Fruit fly (Drosophila melanogaster) whole organism, embryonic: Measurements from ENCODE around the gene Stat92E.
A peak's percentile ranks its signal among the peaks of the same experiment; 100 is the strongest.

ENCODE experiments used
- Adf1 ChIP-seq: fragments of 200-800 bp; sonication (Bioruptor generic); IDR thresholded peaks from 2 replicates; pipeline ENCODE4 v1.3.6; 2022; ENCODE audit warnings: missing biosample characterization, missing genetic modification characterization
- Atf6 ChIP-seq: fragments of 200-800 bp; sonication (Bioruptor generic); IDR thresholded peaks from 2 replicates; pipeline ENCODE4 v1.3.6; 2022; ENCODE audit warnings: missing biosample characterization, missing genetic modification characterization
- CG14050 ChIP-seq: fragments of 200-800 bp; sonication (Bioruptor generic); IDR thresholded peaks from 3 replicates; pipeline ENCODE4 v1.3.6; 2022; ENCODE audit warnings: missing biosample characterization, missing genetic modification characterization
- CG1603 ChIP-seq: fragments of 200-800 bp; sonication (Bioruptor generic); optimal IDR thresholded peaks from 2 replicates; lab custom pipeline; 2019; ENCODE audit warnings: missing biosample characterization, mild to moderate bottlenecking, missing genetic modification characterization, moderate library complexity
- CG1647 ChIP-seq: fragments of 200-800 bp; sonication (Bioruptor generic); optimal IDR thresholded peaks from 3 replicates; lab custom pipeline; 2016; ENCODE audit warnings: missing biosample characterization, missing genetic modification characterization
- CG16779 ChIP-seq: fragments of 200-800 bp; sonication (Bioruptor generic); IDR thresholded peaks from 2 replicates; pipeline ENCODE4 v1.3.6; 2022; ENCODE audit warnings: missing biosample characterization, missing genetic modification characterization
- CG2116 ChIP-seq: fragments of 200-800 bp; sonication (Bioruptor generic); optimal IDR thresholded peaks from 3 replicates; lab custom pipeline; 2018; ENCODE audit warnings: missing biosample characterization, mild to moderate bottlenecking, missing genetic modification characterization
- CG2120 ChIP-seq: fragments of 200-800 bp; sonication (Bioruptor generic); optimal IDR thresholded peaks from 3 replicates; lab custom pipeline; 2016; ENCODE audit warnings: missing biosample characterization, missing genetic modification characterization
- CG2678 ChIP-seq: fragments of 200-800 bp; sonication (Bioruptor generic); optimal IDR thresholded peaks from 3 replicates; lab custom pipeline; 2019; ENCODE audit warnings: missing biosample characterization, mild to moderate bottlenecking, missing genetic modification characterization, moderate library complexity
- CG3281 ChIP-seq: fragments of 200-800 bp; sonication (Bioruptor generic); optimal IDR thresholded peaks from 3 replicates; lab custom pipeline; 2017; ENCODE audit warnings: missing biosample characterization, mild to moderate bottlenecking, missing genetic modification characterization
- CG3726 ChIP-seq: fragments of 200-800 bp; sonication (Bioruptor generic); IDR thresholded peaks from 3 replicates; pipeline ENCODE4, ENCODE4 v1.3.6; 2022; ENCODE audit warnings: missing biosample characterization, missing genetic modification characterization
- CG42726 ChIP-seq: fragments of 200-800 bp; sonication (Bioruptor generic); IDR thresholded peaks from 2 replicates; pipeline ENCODE4 v1.3.6; 2022; ENCODE audit warnings: missing biosample characterization, missing genetic modification characterization; ENCODE audit not compliant: partially characterized antibody
- CG4617 ChIP-seq: fragments of 200-800 bp; sonication (Bioruptor generic); optimal IDR thresholded peaks from 3 replicates; lab custom pipeline; 2016; ENCODE audit warnings: missing biosample characterization, missing genetic modification characterization, borderline replicate concordance
- CG5953 ChIP-seq: fragments of 200-800 bp; sonication (Bioruptor generic); IDR thresholded peaks from 2 replicates; pipeline ENCODE4 v1.3.6; 2022; ENCODE audit warnings: missing biosample characterization, missing genetic modification characterization
- CG6175 ChIP-seq: fragments of 200-800 bp; sonication (Bioruptor generic); IDR thresholded peaks from 3 replicates; pipeline ENCODE4 v1.3.6; 2022; ENCODE audit warnings: missing biosample characterization, missing genetic modification characterization
- CG6654 ChIP-seq: fragments of 200-800 bp; sonication (Bioruptor generic); optimal IDR thresholded peaks from 2 replicates; lab custom pipeline; 2017; ENCODE audit warnings: missing biosample characterization, mild to moderate bottlenecking, missing genetic modification characterization
- CG6791 ChIP-seq: fragments of 200-800 bp; sonication (Bioruptor generic); IDR thresholded peaks from 3 replicates; pipeline ENCODE4 v1.3.6; 2022; ENCODE audit warnings: missing biosample characterization, missing genetic modification characterization; ENCODE audit not compliant: partially characterized antibody
- CG7357 ChIP-seq: fragments of 200-800 bp; sonication (Bioruptor generic); IDR thresholded peaks from 3 replicates; pipeline ENCODE4 v1.3.6; 2022; ENCODE audit warnings: missing biosample characterization, missing genetic modification characterization
- CG7963 ChIP-seq: fragments of 200-800 bp; sonication (Bioruptor generic); IDR thresholded peaks from 3 replicates; pipeline ENCODE4 v1.3.6; 2022; ENCODE audit warnings: missing biosample characterization, missing genetic modification characterization; ENCODE audit not compliant: partially characterized antibody
- CG7987 ChIP-seq: fragments of 200-800 bp; sonication (Bioruptor generic); optimal IDR thresholded peaks from 2 replicates; lab custom pipeline; 2018; ENCODE audit warnings: missing biosample characterization, mild to moderate bottlenecking, missing genetic modification characterization, moderate library complexity
- CG8765 ChIP-seq: fragments of 200-800 bp; sonication (Bioruptor generic); IDR thresholded peaks from 2 replicates; pipeline ENCODE4 v1.3.6; 2022; ENCODE audit warnings: missing biosample characterization, missing genetic modification characterization
- CG8924 ChIP-seq: fragments of 200-800 bp; optimal IDR thresholded peaks from 3 replicates; lab custom pipeline; 2019; ENCODE audit warnings: missing biosample characterization, mild to moderate bottlenecking, missing genetic modification characterization, moderate library complexity
- CkIIα-i1 ChIP-seq: fragments of 200-800 bp; sonication (Bioruptor generic); IDR thresholded peaks from 2 replicates; pipeline ENCODE4 v1.3.6; 2022; ENCODE audit warnings: missing biosample characterization, missing genetic modification characterization
- Dek ChIP-seq: fragments of 200-800 bp; sonication (Bioruptor generic); optimal IDR thresholded peaks from 3 replicates; lab custom pipeline; 2019; ENCODE audit warnings: missing biosample characterization, mild to moderate bottlenecking, missing genetic modification characterization, moderate library complexity
- Fer3 ChIP-seq: fragments of 200-800 bp; sonication (Bioruptor generic); optimal IDR thresholded peaks from 2 replicates; lab custom pipeline; 2018; ENCODE audit warnings: missing biosample characterization, mild to moderate bottlenecking, missing genetic modification characterization, moderate library complexity
- HmgZ ChIP-seq: fragments of 200-800 bp; sonication (Bioruptor generic); optimal IDR thresholded peaks from 2 replicates; lab custom pipeline; 2018; ENCODE audit warnings: missing biosample characterization, mild to moderate bottlenecking, missing genetic modification characterization
- MBD-R2 ChIP-seq: fragments of 200-800 bp; sonication (Bioruptor generic); IDR thresholded peaks from 2 replicates; pipeline ENCODE4 v1.3.6; 2022; ENCODE audit warnings: missing biosample characterization, missing genetic modification characterization
- NFAT ChIP-seq: fragments of 200-800 bp; sonication (Bioruptor generic); IDR thresholded peaks from 2 replicates; pipeline ENCODE4 v1.3.6; 2022; ENCODE audit warnings: missing biosample characterization, missing genetic modification characterization
- Nf-YA ChIP-seq: fragments of 200-800 bp; sonication (Bioruptor generic); IDR thresholded peaks from 2 replicates; pipeline ENCODE4 v1.3.6; 2022; ENCODE audit warnings: missing biosample characterization, missing genetic modification characterization
- Scr ChIP-seq: fragments of 200-800 bp; sonication (Bioruptor generic); IDR thresholded peaks from 2 replicates; pipeline ENCODE4 v1.3.6; 2022; ENCODE audit warnings: missing biosample characterization, missing genetic modification characterization; ENCODE audit not compliant: partially characterized antibody
- Tbp ChIP-seq: fragments of >200 bp; optimal IDR thresholded peaks from 2 replicates; lab custom pipeline; 2018; ENCODE audit warnings: missing biosample characterization, missing genetic modification characterization
- ara ChIP-seq: fragments of 200-800 bp; sonication (Bioruptor generic); IDR thresholded peaks from 2 replicates; pipeline ENCODE4 v1.3.6; 2022; ENCODE audit warnings: missing biosample characterization, missing genetic modification characterization
- bowl ChIP-seq: fragments of 200-800 bp; sonication (Bioruptor generic); IDR thresholded peaks from 2 replicates; pipeline ENCODE4 v1.3.6; 2022; ENCODE audit warnings: missing biosample characterization, missing genetic modification characterization
- br ChIP-seq: fragments of >200 bp; optimal IDR thresholded peaks from 2 replicates; lab custom pipeline; 2017
- cg ChIP-seq: fragments of 200-800 bp; sonication (Bioruptor generic); optimal IDR thresholded peaks from 3 replicates; lab custom pipeline; 2019; ENCODE audit warnings: missing biosample characterization, mild to moderate bottlenecking, missing genetic modification characterization, moderate library complexity
- crol ChIP-seq: fragments of 200-800 bp; sonication (Bioruptor generic); IDR thresholded peaks from 2 replicates; pipeline ENCODE4 v1.3.6; 2022; ENCODE audit warnings: missing biosample characterization, missing genetic modification characterization
- eyg ChIP-seq: fragments of 200-800 bp; sonication (Bioruptor generic); optimal IDR thresholded peaks from 3 replicates; lab custom pipeline; 2016; ENCODE audit warnings: missing biosample characterization, missing genetic modification characterization
- kay ChIP-seq: fragments of 200-800 bp; sonication (Bioruptor generic); optimal IDR thresholded peaks from 2 replicates; lab custom pipeline; 2016; ENCODE audit warnings: missing biosample characterization, missing genetic modification characterization
- knrl ChIP-seq: fragments of 200-800 bp; sonication (Bioruptor generic); IDR thresholded peaks from 3 replicates; pipeline ENCODE4 v1.3.6; 2022; ENCODE audit warnings: missing biosample characterization, missing genetic modification characterization; ENCODE audit not compliant: partially characterized antibody
- mam ChIP-seq: fragments of 200-800 bp; sonication (Bioruptor generic); optimal IDR thresholded peaks from 3 replicates; lab custom pipeline; 2016; ENCODE audit warnings: missing biosample characterization, missing genetic modification characterization
- nom ChIP-seq: fragments of 200-800 bp; sonication (Bioruptor generic); optimal IDR thresholded peaks from 2 replicates; lab custom pipeline; 2017; ENCODE audit warnings: missing biosample characterization, missing genetic modification characterization, mild to moderate bottlenecking, moderate library complexity, missing genetic modification reagents
- phol ChIP-seq: fragments of 200-800 bp; sonication (Bioruptor generic); optimal IDR thresholded peaks from 3 replicates; lab custom pipeline; 2018; ENCODE audit warnings: missing biosample characterization, mild to moderate bottlenecking, missing genetic modification characterization, moderate library complexity
- pros ChIP-seq: fragments of 200-800 bp; sonication (Bioruptor generic); optimal IDR thresholded peaks from 3 replicates; lab custom pipeline; 2019; ENCODE audit warnings: missing biosample characterization, mild to moderate bottlenecking, missing genetic modification characterization, moderate library complexity
- psq ChIP-seq: fragments of 200-800 bp; sonication (Bioruptor generic); optimal IDR thresholded peaks from 2 replicates; lab custom pipeline; 2017; ENCODE audit warnings: missing biosample characterization, missing genetic modification characterization
- ranshi ChIP-seq: fragments of 200-800 bp; sonication (Bioruptor generic); IDR thresholded peaks from 2 replicates; pipeline ENCODE4 v1.3.6; 2022; ENCODE audit warnings: missing biosample characterization, missing genetic modification characterization
- rib ChIP-seq: fragments of 200-800 bp; sonication (Bioruptor generic); IDR thresholded peaks from 2 replicates; pipeline ENCODE4 v1.3.6; 2022; ENCODE audit warnings: missing biosample characterization, missing genetic modification characterization
- sc ChIP-seq, 3 experiments: fragments of >200 bp in 2 of 3; fragments of 200-800 bp in 1 of 3; sonication (Bioruptor generic) in 1 of 3; optimal IDR thresholded peaks; 2 replicates in 2 of 3; 3 replicates in 1 of 3; lab custom pipeline; 2017; ENCODE audit warnings: mild to moderate bottlenecking in 1 of 3, missing biosample characterization in 1 of 3, missing genetic modification characterization in 1 of 3, missing genetic modification reagents in 1 of 3
- sens ChIP-seq: fragments of 200-800 bp; sonication (Bioruptor generic); peaks from one replicate; lab custom pipeline; 2016; ENCODE audit warnings: missing biosample characterization, missing genetic modification characterization
- seq ChIP-seq: fragments of 200-800 bp; sonication (Bioruptor generic); IDR thresholded peaks from 2 replicates; pipeline ENCODE4 v1.3.6; 2022; ENCODE audit warnings: missing biosample characterization, missing genetic modification characterization
- sna ChIP-seq: fragments of 200-800 bp; sonication (Bioruptor generic); IDR thresholded peaks from 2 replicates; pipeline ENCODE4 v1.3.6; 2022; ENCODE audit warnings: missing biosample characterization, missing genetic modification characterization; ENCODE audit not compliant: partially characterized antibody
- vvl ChIP-seq: fragments of 200-800 bp; sonication (Bioruptor generic); IDR thresholded peaks from 2 replicates; pipeline ENCODE4 v1.3.6; 2022; ENCODE audit warnings: missing biosample characterization, missing genetic modification characterization

Stat92E gene

dm6 chr3R:20560668-20561226 is 8.6 kb upstream of the Stat92E start, which contains the start of gene CG5191 (continued):
- TF ChIP-seq CG3281: no peak
- TF ChIP-seq sc (optimal IDR thresholded peaks at IDR 0.05; lab: Kevin White, UChicago): no peak
- TF ChIP-seq sc (GFP tag; optimal IDR thresholded peaks at IDR 0.05; lab: Kevin White, UChicago): no peak
- TF ChIP-seq CG5953: no peak
- TF ChIP-seq crol (GFP tag; lab: Robert Waterston, UW): peak; percentile 35; the same call in 1 of the 2 replicates
- no peak for TF ChIP-seq mam (GFP tag; lab: Kevin White, UChicago)
- TF ChIP-seq ranshi (GFP tag; lab: Robert Waterston, UW): no peak
- TF ChIP-seq ara (GFP tag; lab: Robert Waterston, UW): 0 out of 2 replicates have a peak, but pooled peaks have one; percentile 12
- peak; percentile 47 for TF ChIP-seq Adf1
- TF ChIP-seq Scr (GFP tag; lab: Robert Waterston, UW): no peak
- TF ChIP-seq seq: peak; percentile 21; the same call in 1 of the 2 replicates
- TF ChIP-seq CG8924 (tag; lab: Kevin White, UChicago): no peak
- no peak for TF ChIP-seq Tbp (GFP tag; lab: Kevin White, UChicago)
- peak; percentile 12 for TF ChIP-seq cg
- TF ChIP-seq Nf-YA (GFP tag; lab: Robert Waterston, UW): no peak
- TF ChIP-seq CG2120 (GFP tag; lab: Kevin White, UChicago): no peak
- TF ChIP-seq CG3726 (GFP tag; lab: Robert Waterston, UW): no peak
- no peak for TF ChIP-seq CG14050 (GFP tag; lab: Robert Waterston, UW)
- TF ChIP-seq pros (GFP tag; lab: Kevin White, UChicago): no peak
- no peak for TF ChIP-seq bowl (GFP tag; lab: Robert Waterston, UW)
- TF ChIP-seq psq (GFP tag; lab: Kevin White, UChicago): no peak
- TF ChIP-seq CG7987 (GFP tag; lab: Kevin White, UChicago): peak; percentile 9
- no peak for TF ChIP-seq rib (GFP tag; lab: Robert Waterston, UW)
- no peak for TF ChIP-seq CG6791 (GFP tag; lab: Robert Waterston, UW)
- TF ChIP-seq CG6654 (GFP tag; lab: Kevin White, UChicago): no peak
- TF ChIP-seq CG1603 (tag; lab: Kevin White, UChicago): peak; percentile 11
- no peak for TF ChIP-seq CG16779 (GFP tag; lab: Robert Waterston, UW)
- TF ChIP-seq CG7963 (GFP tag; lab: Robert Waterston, UW): no peak
- no peak for TF ChIP-seq CG8765 (GFP tag; lab: Robert Waterston, UW)
- TF ChIP-seq phol (tag; lab: Kevin White, UChicago): peak; percentile 30
- TF ChIP-seq CG2678: peak; percentile 15
- TF ChIP-seq Fer3 (tag; lab: Kevin White, UChicago): no peak
- 0 out of 2 replicates have a peak, but pooled peaks have one; percentile 2 for TF ChIP-seq vvl (GFP tag; lab: Robert Waterston, UW)
- no peak for TF ChIP-seq CG6175 (GFP tag; lab: Robert Waterston, UW)
- TF ChIP-seq Dek (tag; lab: Kevin White, UChicago): no peak
- no peak for TF ChIP-seq Atf6 (GFP tag; lab: Robert Waterston, UW)
- TF ChIP-seq br: no peak
- no peak for TF ChIP-seq CkIIα-i1 (GFP tag; lab: Robert Waterston, UW)
- TF ChIP-seq CG4617 (GFP tag; lab: Kevin White, UChicago): no peak
- TF ChIP-seq knrl (GFP tag; lab: Robert Waterston, UW): no peak
- no peak for TF ChIP-seq CG7357
- TF ChIP-seq HmgZ (tag; lab: Kevin White, UChicago): no peak
- TF ChIP-seq nom (GFP tag; lab: Kevin White, UChicago): no peak
- no peak for TF ChIP-seq eyg (GFP tag; lab: Kevin White, UChicago)
- TF ChIP-seq MBD-R2 (GFP tag; lab: Robert Waterston, UW): peak; percentile 71
- TF ChIP-seq sens (GFP tag; lab: Kevin White, UChicago): peak; percentile 41
- no peak for TF ChIP-seq CG2116
- no peak for TF ChIP-seq NFAT (GFP tag; lab: Robert Waterston, UW)
- TF ChIP-seq CG42726 (GFP tag; lab: Robert Waterston, UW): no peak
- no peak for TF ChIP-seq kay (GFP tag; lab: Kevin White, UChicago)
- no peak for TF ChIP-seq CG1647 (GFP tag; lab: Kevin White, UChicago)
- TF ChIP-seq sna (GFP tag; lab: Robert Waterston, UW): peak; percentile 51; the same call in 1 of the 2 replicates
